Fruit fly (Drosophila melanogaster) whole organism, adult: ENCODE data around the gene CG3719.

Experiments used
- CG11617 ChIP-seq: fragments of 200-800 bp; sonication (Bioruptor generic); optimal IDR thresholded peaks from 2 replicates; lab custom pipeline; 2017; ENCODE audit warnings: mild to moderate bottlenecking, missing biosample characterization, missing genetic modification reagents, missing genetic modification characterization
- CG14711 ChIP-seq: fragments of 200-800 bp; sonication (Bioruptor generic); optimal IDR thresholded peaks from 2 replicates; lab custom pipeline; 2018; ENCODE audit warnings: missing biosample characterization, mild to moderate bottlenecking, missing genetic modification characterization, moderate library complexity
- Crg-1 ChIP-seq: fragments of 200-800 bp; sonication (Bioruptor generic); optimal IDR thresholded peaks from 2 replicates; lab custom pipeline; 2016; ENCODE audit warnings: missing biosample characterization, missing genetic modification characterization
- Hr96 ChIP-seq: fragments of 200-800 bp; sonication (Bioruptor generic); optimal IDR thresholded peaks from 2 replicates; lab custom pipeline; 2016; ENCODE audit warnings: missing biosample characterization, missing genetic modification characterization
- bab1 ChIP-seq: fragments of 200-800 bp; sonication (Bioruptor generic); optimal IDR thresholded peaks from 3 replicates; lab custom pipeline; 2019; ENCODE audit warnings: missing biosample characterization, mild to moderate bottlenecking, missing genetic modification characterization, moderate library complexity
- cic ChIP-seq: fragments of 200-800 bp; sonication (Bioruptor generic); optimal IDR thresholded peaks from 2 replicates; lab custom pipeline; 2017; ENCODE audit warnings: missing biosample characterization, mild to moderate bottlenecking, missing genetic modification characterization, moderate library complexity
- cnc ChIP-seq, 2 experiments: fragments of >200 bp; optimal IDR thresholded peaks; 2 replicates each; lab custom pipeline; 2017
- kay ChIP-seq: fragments of 200-800 bp; sonication (Bioruptor generic); peaks from one replicate; lab custom pipeline; 2016; ENCODE audit warnings: missing biosample characterization, missing genetic modification characterization, borderline replicate concordance
- pad ChIP-seq: fragments of 200-800 bp; sonication (Bioruptor generic); optimal IDR thresholded peaks from 3 replicates; lab custom pipeline; 2017; ENCODE audit warnings: missing biosample characterization, missing genetic modification characterization, mild to moderate bottlenecking, moderate library complexity, missing genetic modification reagents
- tj ChIP-seq: fragments of 200-800 bp; sonication (Bioruptor generic); optimal IDR thresholded peaks from 3 replicates; lab custom pipeline; 2017; ENCODE audit warnings: missing biosample characterization, mild to moderate bottlenecking, missing genetic modification characterization, moderate library complexity
- toe ChIP-seq: fragments of 200-800 bp; sonication (Bioruptor generic); optimal IDR thresholded peaks from 2 replicates; lab custom pipeline; 2016; ENCODE audit warnings: missing biosample characterization, missing genetic modification characterization

- TF ChIP-seq cnc (optimal IDR thresholded peaks at IDR 0.05; lab: Kevin White, UChicago) (no peak), cic (no peak), kay (GFP tag; lab: Kevin White, UChicago) (no peak), tj (GFP tag; lab: Kevin White, UChicago) (no peak), CG14711 (tag; lab: Kevin White, UChicago) (no peak), Crg-1 (GFP tag; lab: Kevin White, UChicago) (no peak), toe (GFP tag; lab: Kevin White, UChicago) (no peak), pad (GFP tag; lab: Kevin White, UChicago) (no peak), Hr96 (GFP tag; lab: Kevin White, UChicago) (no peak), bab1 (GFP tag; lab: Kevin White, UChicago) (no peak), CG11617 (GFP tag; lab: Kevin White, UChicago) (no peak)
Observed at dm6 chrX:1382489-1382888, 2.2 kb upstream of the CG3719 start.
